Fruit fly (Drosophila melanogaster) whole organism, prepupa: ENCODE measurements around the gene corn.

Experiments
- Blimp-1 ChIP-seq: fragments of 200-800 bp; sonication (Bioruptor generic); optimal IDR thresholded peaks from 3 replicates; lab custom pipeline; 2017; ENCODE audit warnings: missing biosample characterization, missing genetic modification characterization, mild to moderate bottlenecking, moderate library complexity, missing genetic modification reagents
- CG10631 ChIP-seq: fragments of 200-800 bp; sonication (Bioruptor generic); optimal IDR thresholded peaks from 2 replicates; lab custom pipeline; 2016; ENCODE audit warnings: missing biosample characterization, missing genetic modification characterization
- CG10669 ChIP-seq: fragments of 200-800 bp; sonication (Bioruptor generic); optimal IDR thresholded peaks from 3 replicates; lab custom pipeline; 2018; ENCODE audit warnings: missing biosample characterization, mild to moderate bottlenecking, missing genetic modification characterization, moderate library complexity
- CG11294 ChIP-seq: fragments of 200-800 bp; sonication (Bioruptor generic); IDR thresholded peaks from 2 replicates; pipeline ENCODE4 v1.3.6; 2022; ENCODE audit warnings: missing biosample characterization, missing genetic modification characterization
- CG11762 ChIP-seq: fragments of 200-800 bp; sonication (Bioruptor generic); optimal IDR thresholded peaks from 3 replicates; lab custom pipeline; 2016; ENCODE audit warnings: missing biosample characterization, missing genetic modification characterization; ENCODE audit not compliant: insufficient read depth
- CG11902 ChIP-seq: fragments of 200-800 bp; sonication (Bioruptor generic); optimal IDR thresholded peaks from 3 replicates; lab custom pipeline; 2016; ENCODE audit warnings: missing biosample characterization, missing genetic modification characterization
- CG15336 ChIP-seq: fragments of 200-800 bp; sonication (Bioruptor generic); IDR thresholded peaks from 2 replicates; pipeline ENCODE4 v1.3.6; 2022; ENCODE audit warnings: missing biosample characterization, missing genetic modification characterization
- CG1621 ChIP-seq: fragments of 200-800 bp; sonication (Bioruptor generic); optimal IDR thresholded peaks from 3 replicates; lab custom pipeline; 2018; ENCODE audit warnings: missing biosample characterization, mild to moderate bottlenecking, missing genetic modification characterization
- CG16779 ChIP-seq: fragments of 200-800 bp; sonication (Bioruptor generic); optimal IDR thresholded peaks from 3 replicates; lab custom pipeline; 2017; ENCODE audit warnings: missing biosample characterization, mild to moderate bottlenecking, missing genetic modification characterization
- CG3032 ChIP-seq: fragments of 200-800 bp; optimal IDR thresholded peaks from 2 replicates; lab custom pipeline; 2019; ENCODE audit warnings: missing biosample characterization, mild to moderate bottlenecking, missing genetic modification characterization, moderate library complexity
- CG34406 ChIP-seq: fragments of 200-800 bp; sonication (Bioruptor generic); optimal IDR thresholded peaks from 3 replicates; lab custom pipeline; 2016; ENCODE audit warnings: missing biosample characterization, missing genetic modification characterization
- CG4318 ChIP-seq: fragments of 200-800 bp; sonication (Bioruptor generic); optimal IDR thresholded peaks from 3 replicates; lab custom pipeline; 2017; ENCODE audit warnings: missing biosample characterization, mild to moderate bottlenecking, missing genetic modification characterization
- CG6163 ChIP-seq: fragments of 200-800 bp; sonication (Bioruptor generic); IDR thresholded peaks from 3 replicates; pipeline ENCODE4 v1.3.6; 2022; ENCODE audit warnings: missing biosample characterization, missing genetic modification characterization
- CG6792 ChIP-seq: fragments of 200-800 bp; sonication (Bioruptor generic); optimal IDR thresholded peaks from 3 replicates; lab custom pipeline; 2016; ENCODE audit warnings: missing biosample characterization, missing genetic modification characterization
- CG6808 ChIP-seq: fragments of 200-800 bp; sonication (Bioruptor generic); optimal IDR thresholded peaks from 3 replicates; lab custom pipeline; 2017; ENCODE audit warnings: missing biosample characterization, missing genetic modification characterization, mild to moderate bottlenecking, moderate library complexity, missing genetic modification reagents
- CG6854 ChIP-seq: fragments of 200-800 bp; sonication (Bioruptor generic); optimal IDR thresholded peaks from 2 replicates; lab custom pipeline; 2017; ENCODE audit warnings: missing biosample characterization, mild to moderate bottlenecking, missing genetic modification characterization
- CG7368 ChIP-seq: fragments of 200-800 bp; sonication (Bioruptor generic); optimal IDR thresholded peaks from 3 replicates; lab custom pipeline; 2016; ENCODE audit warnings: missing biosample characterization, missing genetic modification characterization
- CG8119 ChIP-seq: fragments of 200-800 bp; sonication (Bioruptor generic); IDR thresholded peaks from 3 replicates; pipeline ENCODE4 v1.3.6; 2022; ENCODE audit warnings: missing biosample characterization, missing genetic modification characterization
- CG8319 ChIP-seq: fragments of 200-800 bp; sonication (Bioruptor generic); optimal IDR thresholded peaks from 3 replicates; lab custom pipeline; 2016; ENCODE audit warnings: missing biosample characterization, missing genetic modification characterization
- CG8632 ChIP-seq: fragments of 200-800 bp; sonication (Bioruptor generic); optimal IDR thresholded peaks from 3 replicates; lab custom pipeline; 2016; ENCODE audit warnings: missing biosample characterization, missing genetic modification characterization
- CG9139 ChIP-seq: fragments of 200-800 bp; sonication (Bioruptor generic); optimal IDR thresholded peaks from 3 replicates; lab custom pipeline; 2017; ENCODE audit warnings: missing biosample characterization, mild to moderate bottlenecking, missing genetic modification characterization
- Eip78C ChIP-seq: fragments of 200-800 bp; sonication (Bioruptor generic); peaks from one replicate; lab custom pipeline; 2016; ENCODE audit warnings: missing biosample characterization, missing genetic modification characterization
- Eip93F ChIP-seq: fragments of 200-800 bp; sonication (Bioruptor generic); optimal IDR thresholded peaks from 2 replicates; lab custom pipeline; 2016; ENCODE audit warnings: missing biosample characterization, mild to moderate bottlenecking, missing genetic modification characterization
- Ets21C ChIP-seq: fragments of 200-800 bp; sonication (Bioruptor generic); optimal IDR thresholded peaks from 3 replicates; lab custom pipeline; 2016; ENCODE audit warnings: missing biosample characterization, missing genetic modification characterization
- Ets96B ChIP-seq: fragments of 200-800 bp; optimal IDR thresholded peaks from 2 replicates; lab custom pipeline; 2019; ENCODE audit warnings: missing biosample characterization, mild to moderate bottlenecking, missing genetic modification characterization, moderate library complexity
- Gug ChIP-seq: fragments of 200-800 bp; sonication (Bioruptor generic); IDR thresholded peaks from 2 replicates; pipeline ENCODE4 v1.3.6; 2022; ENCODE audit warnings: missing biosample characterization, missing genetic modification characterization
- Hr38 ChIP-seq: sonication (Bioruptor generic); optimal IDR thresholded peaks from 2 replicates; lab custom pipeline; 2016; ENCODE audit warnings: missing biosample characterization, missing genetic modification characterization
- Hr39 ChIP-seq: fragments of 200-800 bp; sonication (Bioruptor generic); optimal IDR thresholded peaks from 2 replicates; lab custom pipeline; 2016; ENCODE audit warnings: missing biosample characterization, missing genetic modification characterization
- Hr4 ChIP-seq: fragments of 200-800 bp; sonication (Bioruptor generic); optimal IDR thresholded peaks from 3 replicates; lab custom pipeline; 2016; ENCODE audit warnings: missing biosample characterization, missing genetic modification characterization
- Lpt ChIP-seq: fragments of 200-800 bp; sonication (Bioruptor generic); optimal IDR thresholded peaks from 3 replicates; lab custom pipeline; 2016; ENCODE audit warnings: missing biosample characterization, missing genetic modification characterization
- Met ChIP-seq: fragments of 200-800 bp; sonication (Bioruptor generic); optimal IDR thresholded peaks from 3 replicates; lab custom pipeline; 2016; ENCODE audit warnings: missing biosample characterization, missing genetic modification characterization
- OdsH ChIP-seq: fragments of 200-800 bp; sonication (Bioruptor generic); optimal IDR thresholded peaks from 3 replicates; lab custom pipeline; 2016; ENCODE audit warnings: missing biosample characterization, missing genetic modification characterization
- Smox ChIP-seq: fragments of 200-800 bp; sonication (Bioruptor generic); optimal IDR thresholded peaks from 3 replicates; lab custom pipeline; 2016; ENCODE audit warnings: missing biosample characterization, missing genetic modification characterization
- Sox102F ChIP-seq: fragments of 200-800 bp; sonication (Bioruptor generic); optimal IDR thresholded peaks from 2 replicates; lab custom pipeline; 2016; ENCODE audit warnings: missing biosample characterization, mild to moderate bottlenecking, missing genetic modification characterization
- Sox14 ChIP-seq: fragments of 200-800 bp; sonication (Bioruptor generic); optimal IDR thresholded peaks from 3 replicates; lab custom pipeline; 2016; ENCODE audit warnings: missing biosample characterization, missing genetic modification characterization
- acj6 ChIP-seq: fragments of 200-800 bp; sonication (Bioruptor generic); optimal IDR thresholded peaks from 3 replicates; lab custom pipeline; 2016; ENCODE audit warnings: missing biosample characterization, missing genetic modification characterization
- cyc ChIP-seq: fragments of 200-800 bp; sonication (Bioruptor generic); optimal IDR thresholded peaks from 3 replicates; lab custom pipeline; 2016; ENCODE audit warnings: missing biosample characterization, missing genetic modification characterization
- dac ChIP-seq: fragments of 200-800 bp; sonication (Bioruptor generic); optimal IDR thresholded peaks from 2 replicates; lab custom pipeline; 2017; ENCODE audit warnings: missing biosample characterization, mild to moderate bottlenecking, missing genetic modification characterization
- dsx ChIP-seq: fragments of 200-800 bp; optimal IDR thresholded peaks from 3 replicates; lab custom pipeline; 2019; ENCODE audit warnings: missing biosample characterization, mild to moderate bottlenecking, missing genetic modification characterization, moderate library complexity; ENCODE audit not compliant: poor library complexity, severe bottlenecking
- fd59A ChIP-seq: fragments of 200-800 bp; sonication (Bioruptor generic); optimal IDR thresholded peaks from 2 replicates; lab custom pipeline; 2017; ENCODE audit warnings: missing biosample characterization, mild to moderate bottlenecking, missing genetic modification characterization, missing genetic modification reagents
- fd85E ChIP-seq: fragments of 200-800 bp; sonication (Bioruptor generic); optimal IDR thresholded peaks from 3 replicates; lab custom pipeline; 2016; ENCODE audit warnings: missing biosample characterization, missing genetic modification characterization
- fkh ChIP-seq: fragments of 200-800 bp; sonication (Bioruptor generic); optimal IDR thresholded peaks from 3 replicates; lab custom pipeline; 2017; ENCODE audit warnings: missing biosample characterization, mild to moderate bottlenecking, missing genetic modification characterization, moderate library complexity
- lz ChIP-seq: fragments of 200-800 bp; sonication (Bioruptor generic); optimal IDR thresholded peaks from 3 replicates; lab custom pipeline; 2016; ENCODE audit warnings: missing biosample characterization, missing genetic modification characterization
- net ChIP-seq: fragments of 200-800 bp; sonication (Bioruptor generic); optimal IDR thresholded peaks from 3 replicates; lab custom pipeline; 2016; ENCODE audit warnings: missing biosample characterization, missing genetic modification characterization
- salr ChIP-seq, 2 experiments: fragments of 200-800 bp; sonication (Bioruptor generic); optimal IDR thresholded peaks; 3 replicates each; lab custom pipeline; 2016 to 2018; ENCODE audit warnings: missing biosample characterization in 2 of 2, missing genetic modification characterization in 2 of 2, mild to moderate bottlenecking in 1 of 2
- ss ChIP-seq, 2 experiments: fragments of 200-800 bp; sonication (Bioruptor generic); optimal IDR thresholded peaks; 2 replicates in 1 of 2; 3 replicates in 1 of 2; lab custom pipeline; 2017 to 2018; ENCODE audit warnings: mild to moderate bottlenecking in 2 of 2, missing biosample characterization in 2 of 2, missing genetic modification characterization in 2 of 2, moderate library complexity in 1 of 2
- svp ChIP-seq: fragments of 200-800 bp; sonication (Bioruptor generic); peaks from one replicate; lab custom pipeline; 2016; ENCODE audit warnings: missing biosample characterization, missing genetic modification characterization
- topi ChIP-seq: fragments of 200-800 bp; sonication (Bioruptor generic); optimal IDR thresholded peaks from 3 replicates; lab custom pipeline; 2016; ENCODE audit warnings: missing biosample characterization, missing genetic modification characterization
- vri ChIP-seq: fragments of 200-800 bp; sonication (Bioruptor generic); optimal IDR thresholded peaks from 3 replicates; lab custom pipeline; 2016; ENCODE audit warnings: missing biosample characterization, mild to moderate bottlenecking, missing genetic modification characterization

corn gene

dm6 chr3L:7133699-7134655 is 22.9 kb downstream of the corn start, which contains the start of gene melt:
Gene melt, plus strand, starts transcription at chr3L:7134516.
- TF ChIP-seq CG16779 (tag; lab: Kevin White, UChicago), result peak; percentile 84
- TF ChIP-seq CG10631 (GFP tag; lab: Kevin White, UChicago), result peak; percentile 87
- peak; percentile 90 for TF ChIP-seq Lpt (GFP tag; lab: Kevin White, UChicago)
- peak; percentile 90 for TF ChIP-seq CG6792 (GFP tag; lab: Kevin White, UChicago)
- peak; percentile 82 for TF ChIP-seq CG11762
- TF ChIP-seq cyc (GFP tag; lab: Kevin White, UChicago), result peak; percentile 91
- peak; percentile 92 for TF ChIP-seq net
- no peak for TF ChIP-seq fd85E (GFP tag; lab: Kevin White, UChicago)
- TF ChIP-seq CG8319 (GFP tag; lab: Kevin White, UChicago), result peak; percentile 87
- TF ChIP-seq Gug, result peak; percentile 59
- peak; percentile 91 for TF ChIP-seq Sox102F (GFP tag; lab: Kevin White, UChicago)
- TF ChIP-seq CG6808, result peak; percentile 85
- no peak for TF ChIP-seq Hr38 (GFP tag; lab: Kevin White, UChicago)
- peak; percentile 94 for TF ChIP-seq Hr4 (GFP tag; lab: Kevin White, UChicago)
- TF ChIP-seq svp (GFP tag; lab: Kevin White, UChicago), result peak; percentile 97
- peak; percentile 72 for TF ChIP-seq CG6163 (GFP tag; lab: Robert Waterston, UW)
- peak; percentile 59 for TF ChIP-seq CG1621 (tag; lab: Kevin White, UChicago)
- peak; percentile 93 for TF ChIP-seq acj6 (GFP tag; lab: Kevin White, UChicago)
- peak; percentile 88 for TF ChIP-seq Ets21C (GFP tag; lab: Kevin White, UChicago)
- TF ChIP-seq ss (GFP tag; optimal IDR thresholded peaks at IDR 0.05; lab: Kevin White, UChicago), result peak; percentile 59 to 84
- TF ChIP-seq CG7368 (GFP tag; lab: Kevin White, UChicago), result peak; percentile 80
- peak; percentile 80 for TF ChIP-seq fd59A (GFP tag; lab: Kevin White, UChicago)
- peak; percentile 92 for TF ChIP-seq Hr39
- peak; percentile 70 for TF ChIP-seq Blimp-1
- peak; percentile 83 for TF ChIP-seq CG11902 (GFP tag; lab: Kevin White, UChicago)
- peak; percentile 89 for TF ChIP-seq Smox
- peak; percentile 88 for TF ChIP-seq CG4318
- peak; percentile 77 for TF ChIP-seq CG6854 (GFP tag; lab: Kevin White, UChicago)
- TF ChIP-seq OdsH (GFP tag; lab: Kevin White, UChicago), result peak; percentile 93
- TF ChIP-seq CG34406, result peak; percentile 91
- TF ChIP-seq lz (GFP tag; lab: Kevin White, UChicago), result peak; percentile 93
- peak; percentile 54 to 92 for TF ChIP-seq salr (GFP tag; optimal IDR thresholded peaks at IDR 0.05; lab: Kevin White, UChicago)
- peak; percentile 75 for TF ChIP-seq vri (GFP tag; lab: Kevin White, UChicago)
- TF ChIP-seq CG3032 (tag; lab: Kevin White, UChicago), result peak; percentile 88
- peak; percentile 95 for TF ChIP-seq topi (GFP tag; lab: Kevin White, UChicago)
- TF ChIP-seq Met (GFP tag; lab: Kevin White, UChicago), result peak; percentile 94
- TF ChIP-seq Ets96B, result peak; percentile 80
- peak; percentile 92 for TF ChIP-seq Sox14
- TF ChIP-seq CG8119 (GFP tag; lab: Robert Waterston, UW), result peak; percentile 85
- peak; percentile 47; the same call in 1 of the 2 replicates for TF ChIP-seq CG11294 (GFP tag; lab: Robert Waterston, UW)
- peak; percentile 53 for TF ChIP-seq CG9139 (GFP tag; lab: Kevin White, UChicago)
- peak; percentile 84 for TF ChIP-seq CG8632 (GFP tag; lab: Kevin White, UChicago)
- TF ChIP-seq Eip78C (GFP tag; lab: Kevin White, UChicago), result peak; percentile 98
- TF ChIP-seq dac, result peak; percentile 79
- TF ChIP-seq CG10669, result peak; percentile 86
- peak; percentile 66 for TF ChIP-seq fkh (GFP tag; lab: Kevin White, UChicago)
- peak; percentile 88 for TF ChIP-seq CG15336 (GFP tag; lab: Robert Waterston, UW)
- peak; percentile 68 for TF ChIP-seq dsx (GFP tag; lab: Kevin White, UChicago)
- TF ChIP-seq Eip93F, result peak; percentile 37
